Worm (Caenorhabditis elegans) whole organism, young adult: ENCODE data around the gene glr-5.

Experiments used
- B0019.2 ChIP-seq: fragments of 200-800 bp; sonication (Bioruptor generic); conservative IDR thresholded peaks from 2 replicates; pipeline ENCODE4 v1.3.6; 2022; ENCODE audit warnings: missing genetic modification reagents, missing genetic modification characterization, missing compliant biosample characterization
- D2030.7 ChIP-seq: fragments of 200-800 bp; sonication (Bioruptor generic); IDR thresholded peaks from 2 replicates; pipeline ENCODE4 v1.3.6; 2022; ENCODE audit warnings: missing genetic modification reagents, missing genetic modification characterization, missing compliant biosample characterization
- ama-1 ChIP-seq, 3 experiments: fragments of 150-350 bp in 1 of 3; sonication (generic microtip) in 2 of 3; optimal IDR thresholded peaks; 2 replicates each; lab custom pipeline; 2014 to 2018; ENCODE audit warnings: missing biosample characterization in 2 of 3, missing genetic modification characterization in 2 of 3, missing genetic modification reagents in 2 of 3
- efl-1 ChIP-seq: fragments of 150-350 bp; optimal IDR thresholded peaks from 2 replicates; lab custom pipeline; 2014; ENCODE audit warnings: missing biosample characterization, missing genetic modification reagents, missing genetic modification characterization
- ekl-4 ChIP-seq: fragments of 200-800 bp; sonication (Bioruptor generic); IDR thresholded peaks from 2 replicates; pipeline ENCODE4 v1.3.6; 2022; ENCODE audit warnings: missing genetic modification reagents, missing genetic modification characterization, missing compliant biosample characterization
- hlh-26 ChIP-seq: fragments of 200-800 bp; sonication (Bioruptor generic); conservative IDR thresholded peaks from 2 replicates; pipeline ENCODE4 v1.3.6; 2022; ENCODE audit warnings: missing genetic modification reagents, missing genetic modification characterization, missing compliant biosample characterization
- hsf-1 ChIP-seq: fragments of 200-800 bp; sonication (Bioruptor generic); IDR thresholded peaks from 2 replicates; pipeline ENCODE4 v1.3.6; 2022; ENCODE audit warnings: missing genetic modification reagents, missing genetic modification characterization, missing compliant biosample characterization
- let-526 ChIP-seq: fragments of 200-800 bp; sonication (Bioruptor generic); IDR thresholded peaks from 2 replicates; pipeline ENCODE4 v1.3.6; 2022; ENCODE audit warnings: missing genetic modification reagents, missing genetic modification characterization, missing compliant biosample characterization
- lsl-1 ChIP-seq: fragments of 200-800 bp; sonication (Bioruptor generic); optimal IDR thresholded peaks from 2 replicates; lab custom pipeline; 2018; ENCODE audit warnings: mild to moderate bottlenecking, missing genetic modification characterization, moderate library complexity, missing compliant biosample characterization
- pha-4 ChIP-seq: fragments of 150-350 bp; sonication (generic microtip); optimal IDR thresholded peaks from 2 replicates; lab custom pipeline; 2014; ENCODE audit warnings: missing biosample characterization, missing genetic modification reagents, missing genetic modification characterization
- snpc-3.4 ChIP-seq: sonication (generic microtip); optimal IDR thresholded peaks from 2 replicates; lab custom pipeline; 2017; ENCODE audit warnings: missing genetic modification characterization, mild to moderate bottlenecking, missing compliant biosample characterization, antibody characterized with exemption, moderate library complexity, missing genotype, missing genetic modification reagents
- snpc-4 ChIP-seq, 5 experiments: fragments of 150-350 bp in 1 of 5; sonication (generic microtip) in 4 of 5; optimal IDR thresholded peaks; 2 replicates each; lab custom pipeline; 2014 to 2018; ENCODE audit warnings: missing genetic modification characterization in 5 of 5, missing biosample characterization in 3 of 5, antibody characterized with exemption in 2 of 5, mild to moderate bottlenecking in 2 of 5, missing compliant biosample characterization in 2 of 5, missing genotype in 2 of 5, moderate library complexity in 2 of 5, missing genetic modification reagents in 1 of 5
- unc-62 ChIP-seq: fragments of 150-350 bp; optimal IDR thresholded peaks from 2 replicates; lab custom pipeline; 2014; ENCODE audit warnings: missing biosample characterization, missing genetic modification reagents, missing genetic modification characterization
- ztf-26 ChIP-seq: sonication (generic microtip); optimal IDR thresholded peaks from 2 replicates; lab custom pipeline; 2017; ENCODE audit warnings: missing genetic modification characterization, missing compliant biosample characterization

ce11 chrV:8739136-8739535, 22.8 kb downstream of the glr-5 start, which contains the start of gene ZC196.2:
- TF ChIP-seq snpc-3.4 (no peak), ekl-4 (GFP tag; lab: Robert Waterston, UW) (no peak), ama-1 (optimal IDR thresholded peaks at IDR 0.05; lab: Kevin White, UChicago) (no peak), ama-1 (GFP tag; optimal IDR thresholded peaks at IDR 0.05; lab: Kevin White, UChicago) (no peak), unc-62 (GFP tag; lab: Kevin White, UChicago) (no peak), efl-1 (GFP tag; lab: Kevin White, UChicago) (no peak), B0019.2 (GFP tag; lab: Robert Waterston, UW) (no peak), D2030.7 (GFP tag; lab: Robert Waterston, UW) (no peak), pha-4 (no peak), snpc-4 (GFP tag; optimal IDR thresholded peaks at IDR 0.05; lab: Kevin White, UChicago) (no peak), snpc-4 (tag; optimal IDR thresholded peaks at IDR 0.05; lab: Kevin White, UChicago) (no peak), let-526 (GFP tag; lab: Robert Waterston, UW) (no peak), ztf-26 (tag; lab: Kevin White, UChicago) (no peak), lsl-1 (GFP tag; lab: Kevin White, UChicago) (no peak), hlh-26 (GFP tag; lab: Robert Waterston, UW) (no peak), hsf-1 (GFP tag; lab: Robert Waterston, UW) (no peak)
